Worm (Caenorhabditis elegans) whole organism, L2 larva: ENCODE results near the gene K02E7.10.
A peak's percentile ranks its signal among the peaks of the same experiment; 100 is the strongest.
"Not testable (repeated sequence)": the region's sequence is repeated elsewhere in the genome, so short reads cannot be mapped to it uniquely, and the experiment has no call there.

ENCODE experiments used
- F13H6.1 ChIP-seq: sonication (generic microtip); optimal IDR thresholded peaks from 2 replicates; lab custom pipeline; 2016; ENCODE audit warnings: missing genetic modification characterization, missing compliant biosample characterization
- R02D3.7 ChIP-seq: fragments of 150-350 bp; optimal IDR thresholded peaks from 2 replicates; lab custom pipeline; 2014; ENCODE audit warnings: missing biosample characterization, missing genetic modification characterization
- ZK546.5 ChIP-seq: sonication (generic microtip); optimal IDR thresholded peaks from 2 replicates; lab custom pipeline; 2017; ENCODE audit warnings: missing biosample characterization, missing genetic modification characterization
- blmp-1 ChIP-seq: sonication (generic microtip); optimal IDR thresholded peaks from 2 replicates; lab custom pipeline; 2017; ENCODE audit warnings: missing genetic modification characterization, mild to moderate bottlenecking, missing compliant biosample characterization, antibody characterized with exemption, moderate library complexity; ENCODE audit not compliant: insufficient read depth
- ceh-82 ChIP-seq: fragments of 150-350 bp; optimal IDR thresholded peaks from 2 replicates; lab custom pipeline; 2014; ENCODE audit warnings: missing biosample characterization, missing genetic modification characterization
- crh-2 ChIP-seq: sonication (generic microtip); optimal IDR thresholded peaks from 2 replicates; lab custom pipeline; 2017; ENCODE audit warnings: missing biosample characterization, missing genetic modification characterization
- dmd-4 ChIP-seq: sonication (generic microtip); optimal IDR thresholded peaks from 2 replicates; lab custom pipeline; 2017; ENCODE audit warnings: missing biosample characterization, missing genetic modification characterization
- fos-1 ChIP-seq: fragments of 150-350 bp; optimal IDR thresholded peaks from 2 replicates; lab custom pipeline; 2014; ENCODE audit warnings: missing biosample characterization, missing genetic modification characterization
- lin-13 ChIP-seq: fragments of 150-350 bp; optimal IDR thresholded peaks from 2 replicates; lab custom pipeline; 2014; ENCODE audit warnings: missing biosample characterization, missing genetic modification reagents, missing genetic modification characterization
- mab-5 ChIP-seq: fragments of 150-350 bp; optimal IDR thresholded peaks from 2 replicates; lab custom pipeline; 2014; ENCODE audit warnings: missing biosample characterization, missing genetic modification characterization
- mbf-1 ChIP-seq: sonication (generic microtip); optimal IDR thresholded peaks from 2 replicates; lab custom pipeline; 2017; ENCODE audit warnings: missing biosample characterization, missing genetic modification characterization
- nhr-10 ChIP-seq: sonication (generic microtip); optimal IDR thresholded peaks from 2 replicates; lab custom pipeline; 2017; ENCODE audit warnings: missing biosample characterization, missing genetic modification characterization
- nhr-11 ChIP-seq: fragments of 150-350 bp; optimal IDR thresholded peaks from 2 replicates; lab custom pipeline; 2014; ENCODE audit warnings: missing biosample characterization, missing genetic modification characterization
- nhr-129 ChIP-seq: fragments of 150-350 bp; optimal IDR thresholded peaks from 2 replicates; lab custom pipeline; 2014; ENCODE audit warnings: missing biosample characterization, missing genetic modification characterization
- nhr-21 ChIP-seq: fragments of 150-350 bp; optimal IDR thresholded peaks from 2 replicates; lab custom pipeline; 2014; ENCODE audit warnings: missing biosample characterization, missing genetic modification characterization
- nhr-23 ChIP-seq: fragments of 150-350 bp; optimal IDR thresholded peaks from 2 replicates; lab custom pipeline; 2014; ENCODE audit warnings: missing biosample characterization, missing genetic modification reagents, missing genetic modification characterization
- nhr-237 ChIP-seq: fragments of 150-350 bp; optimal IDR thresholded peaks from 2 replicates; lab custom pipeline; 2014; ENCODE audit warnings: missing biosample characterization, missing genetic modification characterization
- nhr-6 ChIP-seq: fragments of 150-350 bp; optimal IDR thresholded peaks from 2 replicates; lab custom pipeline; 2014; ENCODE audit warnings: missing biosample characterization, missing genetic modification characterization
- nhr-77 ChIP-seq: fragments of 150-350 bp; optimal IDR thresholded peaks from 2 replicates; lab custom pipeline; 2014; ENCODE audit warnings: missing biosample characterization, missing genetic modification characterization
- peb-1 ChIP-seq: fragments of 150-350 bp; optimal IDR thresholded peaks from 2 replicates; lab custom pipeline; 2014; ENCODE audit warnings: missing biosample characterization, missing genetic modification characterization
- sem-4 ChIP-seq: fragments of 150-350 bp; optimal IDR thresholded peaks from 2 replicates; lab custom pipeline; 2014; ENCODE audit warnings: missing biosample characterization, missing genetic modification reagents, missing genetic modification characterization
- skn-1 ChIP-seq: sonication (generic microtip); optimal IDR thresholded peaks from 2 replicates; lab custom pipeline; 2017; ENCODE audit warnings: missing biosample characterization, missing genetic modification characterization
- sma-3 ChIP-seq: sonication (generic microtip); optimal IDR thresholded peaks from 2 replicates; lab custom pipeline; 2016; ENCODE audit warnings: missing genetic modification reagents, missing genetic modification characterization, missing compliant biosample characterization
- sma-9 ChIP-seq, 2 experiments: fragments of 150-350 bp in 1 of 2; sonication (generic microtip) in 1 of 2; optimal IDR thresholded peaks; 2 replicates each; lab custom pipeline; 2014 to 2016; ENCODE audit warnings: missing genetic modification characterization in 2 of 2, mild to moderate bottlenecking in 1 of 2, missing biosample characterization in 1 of 2, missing compliant biosample characterization in 1 of 2, missing genetic modification reagents in 1 of 2, moderate library complexity in 1 of 2
- snpc-4 ChIP-seq: fragments of 150-350 bp; optimal IDR thresholded peaks from 2 replicates; lab custom pipeline; 2014; ENCODE audit warnings: missing biosample characterization, missing genetic modification characterization
- unc-62 ChIP-seq: fragments of 150-350 bp; optimal IDR thresholded peaks from 2 replicates; lab custom pipeline; 2014; ENCODE audit warnings: missing biosample characterization, missing genetic modification reagents, missing genetic modification characterization
- ztf-11 ChIP-seq: sonication (generic microtip); optimal IDR thresholded peaks from 2 replicates; lab custom pipeline; 2017; ENCODE audit warnings: missing biosample characterization, missing genetic modification characterization
- ztf-4 ChIP-seq: fragments of 150-350 bp; optimal IDR thresholded peaks from 2 replicates; lab custom pipeline; 2014; ENCODE audit warnings: missing biosample characterization, missing genetic modification characterization

Gene K02E7.10

ce11 chrII:1071432-1071831 is 4.6 kb upstream of the K02E7.10 start:
- TF ChIP-seq sma-9 (GFP tag; optimal IDR thresholded peaks at IDR 0.05; lab: Kevin White, UChicago), result no peak
- TF ChIP-seq sma-9 (tag; optimal IDR thresholded peaks at IDR 0.05; lab: Kevin White, UChicago), result no peak
- no peak for TF ChIP-seq sem-4 (tag; lab: Kevin White, UChicago)
- no peak for TF ChIP-seq nhr-21 (tag; lab: Kevin White, UChicago)
- no peak for TF ChIP-seq ztf-4 (tag; lab: Kevin White, UChicago)
- TF ChIP-seq ZK546.5 (tag; lab: Kevin White, UChicago), result no peak
- no peak for TF ChIP-seq nhr-11 (tag; lab: Kevin White, UChicago)

- TF ChIP-seq R02D3.7 (tag; lab: Kevin White, UChicago) (no peak), nhr-237 (tag; lab: Kevin White, UChicago) (no peak), nhr-11 (tag; lab: Kevin White, UChicago) (no peak), nhr-77 (tag; lab: Kevin White, UChicago) (no peak), lin-13 (GFP tag; lab: Kevin White, UChicago) (no peak), crh-2 (tag; lab: Kevin White, UChicago) (no peak), mab-5 (no peak), snpc-4 (tag; lab: Kevin White, UChicago) (no peak), ztf-4 (tag; lab: Kevin White, UChicago) (no peak)
Observed at ce11 chrII:1070875-1071274, 4.1 kb upstream of the K02E7.10 start, which contains the start of gene K02E7.12. Gene K02E7.12 (plus strand): TSS chrII:1071175.

- no peak for TF ChIP-seq skn-1 (tag; lab: Kevin White, UChicago)
- peak; percentile 12 for TF ChIP-seq fos-1
Observed at ce11 chrII:1063926-1064325, 2.9 kb downstream of the K02E7.10 start.

DNA sequence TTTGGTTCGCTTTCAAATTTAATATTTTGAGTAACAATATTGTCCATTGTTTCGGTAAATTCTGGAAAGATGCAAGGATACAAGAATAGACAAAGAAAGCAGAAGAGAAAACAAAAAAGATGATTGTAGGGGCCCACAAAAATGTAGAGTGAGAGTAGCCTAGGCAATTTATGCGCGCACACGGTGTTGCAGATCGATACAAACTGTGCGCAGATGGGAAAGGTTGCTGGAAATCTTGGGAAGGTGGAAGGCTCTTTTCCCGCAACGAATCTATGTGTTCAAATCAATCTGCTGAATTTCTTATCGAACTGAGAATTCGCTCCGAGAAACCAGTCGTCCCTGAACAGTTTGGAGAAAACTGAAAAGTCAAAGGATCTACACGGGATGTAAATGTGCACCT is 6.1 kb downstream of the K02E7.10 start, which contains the start of gene btb-10:
Gene btb-10, minus strand, starts transcription at position 101 of the 400 bp plus-strand sequence.
- TF ChIP-seq nhr-6 (tag; lab: Kevin White, UChicago); nhr-23 (tag; lab: Kevin White, UChicago); ceh-82: not testable (repeated sequence)

DNA sequence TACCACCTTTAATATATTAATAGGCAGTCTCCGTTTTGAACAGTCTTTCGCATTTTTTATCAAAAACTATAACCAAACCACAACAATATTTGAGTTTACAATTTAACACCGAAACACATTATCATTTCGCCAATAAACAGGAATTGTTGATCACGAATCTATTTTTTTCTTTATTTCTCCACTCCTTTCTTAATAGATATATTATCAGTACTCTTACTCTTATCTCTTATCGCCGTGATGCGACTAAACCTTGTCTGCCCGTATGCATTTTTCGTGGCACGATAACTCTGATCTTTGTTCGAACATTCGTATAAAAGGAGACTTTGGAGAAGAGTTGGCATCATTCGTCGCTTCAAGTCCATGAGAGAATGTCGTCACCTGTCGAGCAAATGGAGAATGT is 10.0 kb downstream of the K02E7.10 start:
- no peak for TF ChIP-seq R02D3.7 (tag; lab: Kevin White, UChicago)
- TF ChIP-seq sma-3 (GFP tag; lab: Kevin White, UChicago), result peak; percentile 14
- TF ChIP-seq sma-9 (GFP tag; optimal IDR thresholded peaks at IDR 0.05; lab: Kevin White, UChicago), result peak; percentile 34
- no peak for TF ChIP-seq sma-9 (tag; optimal IDR thresholded peaks at IDR 0.05; lab: Kevin White, UChicago)
- TF ChIP-seq fos-1, result peak; percentile 77
- TF ChIP-seq F13H6.1 (tag; lab: Kevin White, UChicago), result peak; percentile 11
- no peak for TF ChIP-seq mbf-1 (tag; lab: Kevin White, UChicago)

- TF ChIP-seq nhr-129; F13H6.1 (tag; lab: Kevin White, UChicago); blmp-1 (tag; lab: Kevin White, UChicago): not testable (repeated sequence)
Observed at ce11 chrII:1054724-1055123, 12.1 kb downstream of the K02E7.10 start, which contains the start of gene K02E7.7. Gene K02E7.7 (plus strand): TSS chrII:1055024.

ce11 chrII:1049849-1050248 is 17.0 kb downstream of the K02E7.10 start, which contains the start of gene fbxb-40:
Gene fbxb-40 (minus strand): TSS chrII:1049949.
- no peak for TF ChIP-seq unc-62
- TF ChIP-seq peb-1 (tag; lab: Kevin White, UChicago), result no peak
- no peak for TF ChIP-seq dmd-4 (tag; lab: Kevin White, UChicago)
- TF ChIP-seq nhr-11 (tag; lab: Kevin White, UChicago), result no peak
- no peak for TF ChIP-seq sma-9 (GFP tag; optimal IDR thresholded peaks at IDR 0.05; lab: Kevin White, UChicago)
- TF ChIP-seq sma-9 (tag; optimal IDR thresholded peaks at IDR 0.05; lab: Kevin White, UChicago), result no peak
- TF ChIP-seq nhr-10 (tag; lab: Kevin White, UChicago), result no peak
- TF ChIP-seq ztf-11 (tag; lab: Kevin White, UChicago), result no peak
- TF ChIP-seq mbf-1 (tag; lab: Kevin White, UChicago), result no peak
